Fruit fly (Drosophila melanogaster): ENCODE data around the gene Galk.

Gene Galk

dm6 chr3L:8996173-8996767 lies 10.4 kb upstream of the Galk start (continued):
- TF ChIP-seq B-H1 (GFP tag; IDR thresholded peaks at IDR 0.05): peak; percentile 44; the same call in 2 of the 3 replicates
- peak; percentile 66 for TF ChIP-seq bab2 (GFP tag; optimal IDR thresholded peaks at IDR 0.05)
- TF ChIP-seq CG7372 (GFP tag; IDR thresholded peaks at IDR 0.05): 0 out of 2 replicates have a peak, but pooled peaks have one; percentile 11
- no peak for TF ChIP-seq CG14965 (GFP tag; optimal IDR thresholded peaks at IDR 0.05; ENCODE audit: borderline replicate concordance)
- no peak for TF ChIP-seq Bteb2 (GFP tag; optimal IDR thresholded peaks at IDR 0.05)
- TF ChIP-seq CG12391 (tag; optimal IDR thresholded peaks at IDR 0.05): peak; percentile 75
- peak; percentile 10 for TF ChIP-seq maf-S (GFP tag; optimal IDR thresholded peaks at IDR 0.05)
- TF ChIP-seq sug (tag; optimal IDR thresholded peaks at IDR 0.05): no peak
- no peak for TF ChIP-seq gro (GFP tag; optimal IDR thresholded peaks at IDR 0.05)
- no peak for TF ChIP-seq CG13296 (GFP tag; optimal IDR thresholded peaks at IDR 0.05)
- TF ChIP-seq CG4328 (GFP tag; optimal IDR thresholded peaks at IDR 0.05): no peak
- TF ChIP-seq eve (GFP tag; optimal IDR thresholded peaks at IDR 0.05): no peak
- TF ChIP-seq Hr3 (GFP tag; optimal IDR thresholded peaks at IDR 0.05): peak; percentile 48
- peak; percentile 65 for TF ChIP-seq ATbp (GFP tag; optimal IDR thresholded peaks at IDR 0.05)
- TF ChIP-seq jumu (GFP tag; optimal IDR thresholded peaks at IDR 0.05): peak; percentile 36
- no peak for TF ChIP-seq CoRest (tag; optimal IDR thresholded peaks at IDR 0.05)
- TF ChIP-seq CG9932 (GFP tag; IDR thresholded peaks at IDR 0.05): peak; percentile 58
- TF ChIP-seq Hr39 (optimal IDR thresholded peaks at IDR 0.05): no peak
- TF ChIP-seq Vsx1 (GFP tag; optimal IDR thresholded peaks at IDR 0.05): no peak
- peak; percentile 60 for TF ChIP-seq CG13424 (tag; optimal IDR thresholded peaks at IDR 0.05)
- no peak for TF ChIP-seq odd (GFP tag; optimal IDR thresholded peaks at IDR 0.05)
- TF ChIP-seq CG10565 (GFP tag; optimal IDR thresholded peaks at IDR 0.05): no peak
- no peak for TF ChIP-seq run (tag; optimal IDR thresholded peaks at IDR 0.05)
- peak; percentile 18 for TF ChIP-seq Fer1 (GFP tag; optimal IDR thresholded peaks at IDR 0.05)
- TF ChIP-seq CG17612 (GFP tag; IDR thresholded peaks at IDR 0.05): peak; percentile 75
- 0 out of 2 replicates have a peak, but pooled peaks have one; percentile 3 for TF ChIP-seq dati (GFP tag; IDR thresholded peaks at IDR 0.05)
- no peak for TF ChIP-seq NC2α (GFP tag; optimal IDR thresholded peaks at IDR 0.05)
- peak; percentile 28 for TF ChIP-seq CG18599 (GFP tag; optimal IDR thresholded peaks at IDR 0.05)
- no peak for TF ChIP-seq Tbp (GFP tag; optimal IDR thresholded peaks at IDR 0.05)
- peak in 1 of 2 experiments; percentile 19 for TF ChIP-seq Hr51 (GFP tag; optimal IDR thresholded peaks at IDR 0.05)
- no peak for TF ChIP-seq CG10431 (GFP tag; optimal IDR thresholded peaks at IDR 0.05)
- peak; percentile 72 for TF ChIP-seq Ssrp (tag; optimal IDR thresholded peaks at IDR 0.05)
- TF ChIP-seq H2.0 (GFP tag; IDR thresholded peaks at IDR 0.05): peak; percentile 51; the same call in 1 of the 2 replicates
- TF ChIP-seq row (GFP tag; IDR thresholded peaks at IDR 0.05): peak; percentile 79
- no peak for TF ChIP-seq crc (GFP tag; optimal IDR thresholded peaks at IDR 0.05)
- TF ChIP-seq gem (tag; optimal IDR thresholded peaks at IDR 0.05): no peak
- TF ChIP-seq CG18619 (GFP tag; optimal IDR thresholded peaks at IDR 0.05): peak; percentile 23
- TF ChIP-seq tup (GFP tag; optimal IDR thresholded peaks at IDR 0.05): peak; percentile 30
- peak; percentile 28 for TF ChIP-seq mam (GFP tag; optimal IDR thresholded peaks at IDR 0.05)
- TF ChIP-seq CG18764 (GFP tag; optimal IDR thresholded peaks at IDR 0.05): peak; percentile 9
- peak; percentile 62; the same call in 1 of the 2 replicates for TF ChIP-seq stc (GFP tag; IDR thresholded peaks at IDR 0.05)
- TF ChIP-seq Myb (GFP tag; optimal IDR thresholded peaks at IDR 0.05): peak; percentile 0
- no peak for TF ChIP-seq CG7271 (tag; optimal IDR thresholded peaks at IDR 0.05)
- 0 out of 3 replicates have a peak, but pooled peaks have one; percentile 37 for TF ChIP-seq CG2889 (GFP tag; IDR thresholded peaks at IDR 0.05)
- peak; percentile 61 for TF ChIP-seq Asciz (GFP tag; optimal IDR thresholded peaks at IDR 0.05)
- no peak for TF ChIP-seq unc-4 (GFP tag; IDR thresholded peaks at IDR 0.05; ENCODE audit: partially characterized antibody)
- peak; percentile 61 for TF ChIP-seq Dip3 (GFP tag; optimal IDR thresholded peaks at IDR 0.05)
- TF ChIP-seq btn (GFP tag; optimal IDR thresholded peaks at IDR 0.05): no peak
- TF ChIP-seq CG11398 (GFP tag; optimal IDR thresholded peaks at IDR 0.05): no peak
- TF ChIP-seq lilli (GFP tag; optimal IDR thresholded peaks at IDR 0.05): peak; percentile 68
